Worm (Caenorhabditis elegans): Measurements from ENCODE around the gene C33H5.2.
A peak's percentile ranks its signal among the peaks of the same experiment; 100 is the strongest.

- no peak for TF ChIP-seq ceh-82 (tag; optimal IDR thresholded peaks at IDR 0.05)
- TF ChIP-seq Y48G9A.11 (GFP tag; IDR thresholded peaks at IDR 0.05) = no peak
- TF ChIP-seq unc-130 (GFP tag; optimal IDR thresholded peaks at IDR 0.05) = no peak
- TF ChIP-seq mep-1 (tag; optimal IDR thresholded peaks at IDR 0.05) = no peak
- TF ChIP-seq hlh-11 (tag; optimal IDR thresholded peaks at IDR 0.05) = no peak
- TF ChIP-seq ztf-11 (tag; optimal IDR thresholded peaks at IDR 0.05) = no peak
- TF ChIP-seq unc-62 (GFP tag; optimal IDR thresholded peaks at IDR 0.05 in 1 of 2) = no peak
- no peak for TF ChIP-seq unc-62 (tag; optimal IDR thresholded peaks at IDR 0.05)
- peak; percentile 22 for TF ChIP-seq nhr-28 (tag; optimal IDR thresholded peaks at IDR 0.05)
- peak; percentile 58 for TF ChIP-seq dpl-1 (GFP tag; optimal IDR thresholded peaks at IDR 0.05)
- no peak for TF ChIP-seq ama-1 (optimal IDR thresholded peaks at IDR 0.05)
- no peak for TF ChIP-seq mdt-29 (GFP tag; IDR thresholded peaks at IDR 0.05)
- no peak for TF ChIP-seq nhr-41 (GFP tag; IDR thresholded peaks at IDR 0.05)
Observed at ce11 chrIV:7774206-7774605, 30.6 kb upstream of the C33H5.2 start, which contains the start of the genes hcf-1 and swd-2.2.
